Worm (Caenorhabditis elegans): Measurements from ENCODE around the gene F19C6.2.
A peak's percentile ranks its signal among the peaks of the same experiment; 100 is the strongest.

- TF ChIP-seq ztf-11 (tag; optimal IDR thresholded peaks at IDR 0.05) (no peak), dve-1 (tag; optimal IDR thresholded peaks at IDR 0.05; ENCODE audit: insufficient read depth) (peak; percentile 22), ceh-28 (tag; optimal IDR thresholded peaks at IDR 0.05) (no peak), unc-130 (GFP tag; optimal IDR thresholded peaks at IDR 0.05) (no peak), lir-3 (tag; optimal IDR thresholded peaks at IDR 0.05) (no peak), mdl-1 (tag; optimal IDR thresholded peaks at IDR 0.05) (no peak), ceh-82 (tag; optimal IDR thresholded peaks at IDR 0.05) (no peak), nhr-76 (tag; optimal IDR thresholded peaks at IDR 0.05) (no peak), nhr-77 (tag; optimal IDR thresholded peaks at IDR 0.05) (no peak), D1046.2 (GFP tag; IDR thresholded peaks at IDR 0.05) (no peak)
These were observed 15.8 kb upstream of the F19C6.2 start, which contains the start of gene F19C6.5 for ce11 chrX:9984889-9985404.

All from whole organism, L4 larva.